Fruit fly (Drosophila melanogaster): Measurements from ENCODE around the gene CG13361.

DNA sequence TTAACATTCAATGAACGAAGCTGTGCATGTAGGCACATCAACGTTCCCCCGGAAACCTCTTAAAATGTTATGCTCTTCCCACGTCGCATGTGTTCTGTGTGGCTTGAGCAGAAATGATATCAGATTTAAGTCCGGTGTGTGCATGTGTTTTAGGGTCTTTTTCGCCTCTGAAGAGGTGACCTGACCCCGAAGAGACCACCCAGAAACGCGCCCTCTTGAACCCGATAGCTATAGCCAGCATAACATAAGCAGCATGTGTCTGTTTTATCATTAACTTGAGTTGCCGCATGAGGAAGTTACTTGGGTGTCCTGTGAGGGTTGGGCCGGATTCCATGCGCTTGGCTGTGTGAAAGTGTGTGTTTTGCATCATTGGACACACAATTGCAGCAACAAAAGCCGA, 34.5 kb downstream of the CG13361 start:
- TF ChIP-seq sage (GFP tag; optimal IDR thresholded peaks at IDR 0.05) (no peak), Myc (optimal IDR thresholded peaks at IDR 0.05) (no peak), usp (GFP tag; optimal IDR thresholded peaks at IDR 0.05) (no peak), OdsH (GFP tag; optimal IDR thresholded peaks at IDR 0.05) (no peak), Vsx2 (GFP tag; optimal IDR thresholded peaks at IDR 0.05; ENCODE audit: partially characterized antibody) (no peak), br (GFP tag; optimal IDR thresholded peaks at IDR 0.05) (no peak), brk (GFP tag; optimal IDR thresholded peaks at IDR 0.05) (no peak), Rel (GFP tag; optimal IDR thresholded peaks at IDR 0.05) (no peak), Rel (tag; optimal IDR thresholded peaks at IDR 0.05) (no peak), pan (optimal IDR thresholded peaks at IDR 0.05) (no peak), h (GFP tag; optimal IDR thresholded peaks at IDR 0.05) (no peak), Hr78 (GFP tag; optimal IDR thresholded peaks at IDR 0.05) (no peak)

Measured in whole organism, wandering third instar larva.